Fruit fly (Drosophila melanogaster) whole organism, larva: ENCODE data around the gene heix.
A peak's percentile ranks its signal among the peaks of the same experiment; 100 is the strongest.

Experiments used
- noc ChIP-seq: fragments of 200-800 bp; sonication (Bioruptor generic); optimal IDR thresholded peaks from 3 replicates; lab custom pipeline; 2019; ENCODE audit warnings: missing biosample characterization, mild to moderate bottlenecking, missing genetic modification characterization, moderate library complexity

The heix gene

DNA sequence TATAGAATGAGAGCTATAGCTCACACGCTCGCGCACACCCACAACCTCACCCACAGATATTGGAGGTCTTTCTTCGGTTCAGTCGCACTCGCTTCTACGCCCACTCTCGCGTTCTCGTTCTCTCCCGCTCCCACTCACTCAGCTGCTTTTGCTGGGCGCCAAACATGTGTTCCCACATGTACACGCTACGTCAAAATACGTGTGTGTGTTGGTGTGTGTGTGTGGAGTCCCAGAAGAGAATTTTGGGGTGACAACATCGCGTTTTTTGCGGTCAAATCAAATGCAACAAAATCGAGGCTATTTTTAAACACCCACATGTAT is 28.2 kb downstream of the heix start:
- TF ChIP-seq noc (tag; lab: Kevin White, UChicago): no peak

DNA sequence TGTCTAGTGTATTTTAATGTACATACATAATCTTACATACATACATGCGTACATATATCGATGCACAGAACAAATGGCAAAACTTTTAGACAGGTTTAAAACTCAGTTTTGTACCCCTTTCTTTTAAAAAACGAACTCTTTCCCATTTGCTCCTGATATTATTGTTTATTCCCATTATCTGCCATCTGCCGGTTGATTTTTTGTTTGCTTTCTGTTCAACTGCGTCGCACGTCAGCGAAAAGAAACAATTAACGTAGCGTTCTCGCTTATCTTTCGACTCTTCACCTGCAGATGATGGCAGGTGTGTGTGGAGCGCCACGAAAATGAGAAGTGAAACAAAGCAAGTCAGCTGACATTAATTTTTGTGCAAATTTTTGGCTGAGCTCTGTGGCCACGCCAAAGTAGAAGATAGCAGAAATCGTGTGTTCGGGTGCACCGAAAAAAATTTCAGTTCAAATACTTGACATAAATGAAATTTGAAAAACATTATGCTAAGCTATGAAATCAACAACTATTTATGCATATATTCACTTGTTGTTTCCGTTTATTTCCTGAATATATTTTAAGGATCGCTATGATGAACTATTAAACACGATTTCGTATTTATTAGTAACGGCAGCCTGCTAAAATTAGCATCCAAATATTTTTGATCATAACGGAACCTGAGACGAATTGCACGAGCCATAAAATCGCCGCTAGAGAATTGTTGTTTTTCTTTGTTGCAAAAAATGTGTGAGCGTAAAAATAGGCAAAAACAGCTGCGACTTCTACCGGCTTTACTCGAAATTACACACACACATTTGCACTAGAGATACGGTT is 28.8 kb downstream of the heix start:
- peak; percentile 92 for TF ChIP-seq noc (tag; lab: Kevin White, UChicago)

DNA sequence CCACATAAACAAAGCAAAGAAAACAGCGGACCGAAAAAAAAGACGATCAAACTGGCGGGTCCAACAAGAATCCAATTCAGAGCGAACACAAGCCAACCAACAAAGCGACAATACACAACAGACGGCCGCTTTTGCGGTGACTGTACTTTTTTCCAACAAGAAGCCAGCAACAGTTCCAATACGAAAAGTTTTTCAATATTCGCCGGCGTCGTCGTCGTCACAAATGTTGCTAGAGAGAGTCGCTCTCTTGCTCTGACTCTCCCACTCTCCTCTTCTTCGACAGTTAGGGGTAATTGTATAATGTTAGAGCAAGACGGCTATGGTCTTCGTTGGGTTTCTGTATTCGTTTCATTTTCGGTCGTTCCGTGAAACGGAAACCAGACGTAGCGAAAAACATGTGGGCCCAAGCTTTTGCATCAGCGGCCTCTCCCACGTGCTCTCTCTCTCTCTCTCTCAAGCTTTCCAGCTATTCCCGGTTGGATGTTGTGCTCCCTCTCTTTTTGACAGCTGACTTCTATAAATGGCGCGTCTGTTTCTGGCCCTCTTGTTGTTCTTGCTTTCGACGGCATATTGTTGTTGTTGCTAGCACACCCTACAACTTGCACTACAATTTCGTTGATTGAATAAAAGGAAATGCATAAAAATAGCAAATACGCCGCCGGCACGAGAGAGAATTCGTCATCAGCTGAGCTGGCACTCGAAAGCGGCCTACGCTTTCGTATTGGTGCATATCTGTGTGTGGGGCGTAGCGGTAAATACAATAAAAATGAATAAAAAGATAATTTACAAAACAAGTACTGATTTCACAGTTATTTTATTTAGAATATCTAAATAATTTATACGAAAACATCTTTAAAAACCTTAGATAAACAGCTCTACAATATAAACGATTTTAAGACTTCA is 30.2 kb downstream of the heix start:
- peak; percentile 73 for TF ChIP-seq noc (tag; lab: Kevin White, UChicago)

DNA sequence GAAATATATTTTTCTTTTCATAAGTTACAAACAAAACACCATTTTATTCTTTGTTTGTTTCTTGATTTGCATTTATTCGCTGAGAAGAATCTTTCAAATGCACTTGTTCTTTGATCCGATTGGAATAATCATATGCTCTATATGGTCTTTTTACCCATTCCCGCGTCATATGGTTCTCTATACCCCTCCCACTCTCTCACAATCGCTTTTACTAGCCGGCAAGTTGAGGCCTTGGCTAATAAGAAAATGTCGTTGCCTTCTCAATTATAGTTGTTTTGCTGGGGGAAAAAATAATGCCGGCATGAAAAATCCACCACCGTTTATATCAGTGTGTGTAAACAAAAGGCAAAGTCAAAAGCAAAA is 30.8 kb downstream of the heix start:
- no peak for TF ChIP-seq noc (tag; lab: Kevin White, UChicago)

DNA sequence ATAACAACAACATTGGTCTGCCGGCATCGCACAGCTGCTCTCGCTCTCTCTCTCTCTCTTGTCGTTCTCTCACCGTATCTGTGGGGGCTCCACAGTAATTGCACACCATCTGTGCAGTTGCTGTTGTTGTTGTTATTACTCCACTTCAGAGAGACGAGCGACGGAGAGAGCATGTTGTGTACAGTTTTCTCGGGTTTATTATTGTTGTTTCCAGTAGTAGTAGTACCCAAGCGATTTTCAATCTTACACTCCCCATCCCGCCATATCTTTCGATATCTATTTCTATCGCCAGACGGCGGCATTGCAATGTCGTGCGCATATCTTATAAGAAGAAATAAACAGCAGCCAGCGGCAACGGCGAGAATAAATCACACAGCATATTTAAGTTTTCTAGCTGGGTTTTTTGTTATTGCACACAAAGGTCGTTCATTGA is 31.5 kb downstream of the heix start:
- TF ChIP-seq noc (tag; lab: Kevin White, UChicago): no peak

DNA sequence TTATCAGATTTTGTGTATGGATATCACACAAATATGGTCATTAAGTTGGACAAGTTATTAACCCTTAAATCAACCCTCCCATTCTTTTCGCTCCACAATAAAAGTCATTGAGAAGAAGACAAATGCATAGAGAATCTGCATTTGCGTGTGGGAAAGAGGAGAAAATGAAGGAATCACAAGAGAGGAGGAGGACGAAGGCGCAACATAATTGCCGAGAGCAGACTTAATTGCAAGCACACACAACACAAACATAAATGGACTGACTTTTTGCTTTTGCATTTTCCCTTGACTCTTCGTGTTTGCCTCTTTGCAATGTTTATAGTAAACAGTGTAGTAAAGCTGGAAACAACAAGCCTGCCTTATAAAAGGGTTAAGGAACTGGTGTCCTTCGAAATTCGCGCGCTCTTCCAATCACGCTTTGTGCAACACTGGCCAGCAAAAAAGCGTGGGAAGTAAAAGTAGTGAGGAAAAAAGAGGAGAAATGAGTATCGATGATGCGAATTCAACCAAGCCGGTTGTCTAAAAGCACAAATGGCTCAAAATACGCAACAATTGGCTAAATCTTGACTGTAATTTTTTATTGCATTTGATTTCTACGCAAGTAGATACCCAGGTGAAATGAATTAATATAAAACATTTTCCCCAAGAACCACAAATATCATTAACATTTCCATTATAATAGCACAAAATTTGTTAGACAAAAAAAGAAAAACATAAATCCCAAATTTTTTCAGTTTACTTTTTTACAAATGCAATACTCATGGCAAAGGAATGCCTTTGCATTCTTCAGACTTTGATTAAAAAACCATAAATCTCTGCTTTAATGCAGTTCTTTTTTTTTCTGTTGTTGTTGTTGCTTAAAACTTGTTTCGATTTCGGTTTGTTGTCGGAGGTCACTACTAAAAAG is 32.2 kb downstream of the heix start:
- TF ChIP-seq noc (tag; lab: Kevin White, UChicago): no peak

DNA sequence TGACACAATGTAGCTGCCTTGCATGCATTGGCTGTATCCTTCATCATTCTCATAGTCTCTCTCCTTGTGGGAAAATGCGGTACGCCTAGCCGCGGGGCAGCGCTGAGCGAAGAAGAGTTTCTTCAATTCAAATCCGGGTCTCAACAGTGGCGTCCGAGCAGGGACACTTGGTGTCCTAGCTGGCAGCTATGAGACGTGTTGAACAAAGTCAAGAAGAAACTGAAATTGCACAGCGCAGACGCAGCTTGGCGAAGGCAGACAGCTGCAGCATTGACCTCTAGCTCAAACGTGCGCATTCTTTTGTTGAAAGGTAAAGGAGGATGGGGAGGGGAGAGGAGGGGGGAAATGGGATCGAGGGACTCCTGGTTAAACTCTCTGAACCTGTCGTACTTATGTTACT is 35.9 kb downstream of the heix start:
- no peak for TF ChIP-seq noc (tag; lab: Kevin White, UChicago)

DNA sequence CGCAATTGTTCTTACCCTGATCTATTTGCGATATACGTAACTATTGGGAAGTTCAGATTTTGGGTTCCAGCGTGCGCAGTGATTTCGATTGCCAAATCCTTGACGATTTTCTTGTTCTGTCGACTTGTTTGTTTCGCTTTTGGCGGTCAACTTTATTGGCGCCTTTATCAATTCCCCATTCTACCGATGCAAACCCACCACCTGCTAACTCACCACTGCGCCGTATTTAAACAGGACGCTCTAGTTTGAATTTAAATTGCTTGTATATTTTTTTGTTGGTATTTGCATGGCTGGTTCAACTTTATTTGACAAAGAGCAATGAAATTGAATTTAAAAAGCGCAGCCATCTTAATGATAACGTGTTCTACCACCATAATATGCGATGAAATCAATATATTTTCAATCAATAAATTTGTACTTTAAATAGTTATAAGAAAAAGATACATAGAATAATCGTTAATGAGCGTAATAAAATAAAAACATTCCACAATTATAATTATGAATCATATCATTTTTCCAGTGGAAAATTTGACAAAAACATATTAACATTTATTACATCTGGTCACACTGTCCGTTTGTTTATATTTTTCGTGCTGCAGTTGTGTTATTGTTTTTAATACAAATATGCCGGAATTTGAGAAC is 38.0 kb downstream of the heix start, which contains the start of the genes twe and CG4935:
Gene twe, minus strand, starts transcription at position 302 of the 642 bp plus-strand sequence.
Gene CG4935, plus strand, starts transcription at position 566 of the 642 bp plus-strand sequence.
- no peak for TF ChIP-seq noc (tag; lab: Kevin White, UChicago)

DNA sequence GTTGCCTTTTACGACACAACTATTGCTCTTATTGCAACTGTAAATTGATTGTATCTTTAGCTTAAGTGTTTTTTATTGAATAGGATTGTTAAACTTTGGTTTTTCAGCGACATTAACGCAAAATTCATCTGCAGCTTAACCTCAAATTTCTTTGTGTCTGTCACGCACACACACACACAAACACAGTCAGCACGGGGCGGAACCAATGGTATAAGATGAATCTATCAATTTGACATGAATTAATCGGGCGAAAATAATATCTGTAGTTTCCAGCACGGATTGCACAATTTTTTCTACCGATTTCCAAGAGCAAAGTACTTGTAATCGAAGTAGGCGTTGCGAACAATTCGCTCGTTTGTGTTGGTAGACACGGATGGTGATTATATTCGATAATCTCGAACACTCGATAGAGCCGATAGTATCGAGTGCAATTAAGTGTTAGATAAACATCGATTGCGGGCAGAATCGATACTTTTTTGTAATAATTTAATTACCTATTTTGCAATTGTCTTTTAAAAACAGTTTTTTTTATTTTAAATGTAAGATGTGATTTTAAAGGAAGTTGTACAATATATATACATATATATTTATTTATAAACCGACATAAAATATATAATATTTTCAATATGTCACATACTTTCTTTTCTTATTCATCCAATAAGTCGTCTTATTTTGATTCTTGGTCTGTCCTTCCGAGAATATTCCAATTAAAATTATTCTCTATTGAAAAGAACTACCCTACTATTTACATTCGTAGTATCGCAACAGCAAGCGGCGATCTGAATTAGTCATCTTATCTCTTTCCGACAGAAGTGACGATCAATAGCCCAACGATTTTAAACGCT is 42.2 kb downstream of the heix start, which contains the start of the genes PRL-1 and EndoGI:
Gene PRL-1, minus strand, starts transcription at position 380 of the 845 bp plus-strand sequence.
Gene EndoGI, plus strand, starts transcription at position 462 of the 845 bp plus-strand sequence.
- peak; percentile 88 for TF ChIP-seq noc (tag; lab: Kevin White, UChicago)

DNA sequence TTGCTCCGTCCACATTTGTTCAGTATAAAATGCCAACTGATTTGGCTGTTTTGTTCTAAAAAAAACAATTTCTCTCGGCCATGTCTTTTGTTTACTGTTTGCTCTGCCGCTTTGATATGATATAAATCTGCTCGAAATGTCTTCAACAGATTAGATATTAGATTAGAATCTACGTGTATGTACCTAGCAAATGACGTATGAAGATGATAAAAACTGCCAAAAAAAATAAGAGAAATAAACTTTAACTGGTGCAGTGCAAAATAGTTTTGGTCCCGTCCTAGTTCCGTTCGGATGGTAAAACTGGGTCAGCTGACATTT is 43.6 kb downstream of the heix start:
- no peak for TF ChIP-seq noc (tag; lab: Kevin White, UChicago)

DNA sequence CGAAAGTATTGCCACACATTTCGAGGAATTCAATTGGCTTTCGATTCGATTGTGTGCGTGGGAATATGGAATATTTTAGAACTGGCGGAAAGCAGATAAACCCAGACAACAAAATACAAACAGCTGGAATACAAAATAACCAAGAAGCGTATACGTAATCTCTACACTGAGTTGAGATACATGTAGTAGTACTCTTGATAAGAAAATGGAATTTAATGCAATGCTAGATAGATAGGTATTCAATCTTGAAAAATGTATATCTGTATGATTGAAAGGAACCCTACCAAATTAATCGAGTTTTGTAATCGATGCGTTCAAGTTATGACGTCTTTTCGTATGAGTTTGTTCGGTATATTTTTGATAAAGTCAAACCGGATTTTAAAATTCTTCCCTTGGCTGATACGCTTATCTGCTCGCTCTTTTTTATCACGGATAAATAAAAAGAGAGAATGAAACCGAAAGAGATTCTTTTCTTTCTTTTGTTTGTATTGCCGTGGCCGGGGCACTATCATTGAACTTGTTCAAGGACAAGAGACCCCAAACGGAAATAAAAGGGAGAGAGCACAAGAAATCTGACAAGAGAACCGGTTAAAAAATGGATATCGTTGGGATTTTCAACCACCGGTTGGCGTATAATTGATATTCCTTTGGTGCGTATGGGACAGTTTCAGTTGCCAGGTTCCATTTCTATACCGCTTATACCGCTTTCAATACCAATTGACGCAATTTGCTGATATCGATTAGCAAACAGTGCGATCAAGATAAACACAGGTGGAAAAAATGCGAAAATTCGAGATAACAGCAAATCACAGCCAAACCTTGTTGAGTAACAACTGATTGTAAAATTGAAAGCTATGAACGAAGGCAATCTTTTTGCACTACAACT is 44.2 kb downstream of the heix start:
- TF ChIP-seq noc (tag; lab: Kevin White, UChicago): no peak

DNA sequence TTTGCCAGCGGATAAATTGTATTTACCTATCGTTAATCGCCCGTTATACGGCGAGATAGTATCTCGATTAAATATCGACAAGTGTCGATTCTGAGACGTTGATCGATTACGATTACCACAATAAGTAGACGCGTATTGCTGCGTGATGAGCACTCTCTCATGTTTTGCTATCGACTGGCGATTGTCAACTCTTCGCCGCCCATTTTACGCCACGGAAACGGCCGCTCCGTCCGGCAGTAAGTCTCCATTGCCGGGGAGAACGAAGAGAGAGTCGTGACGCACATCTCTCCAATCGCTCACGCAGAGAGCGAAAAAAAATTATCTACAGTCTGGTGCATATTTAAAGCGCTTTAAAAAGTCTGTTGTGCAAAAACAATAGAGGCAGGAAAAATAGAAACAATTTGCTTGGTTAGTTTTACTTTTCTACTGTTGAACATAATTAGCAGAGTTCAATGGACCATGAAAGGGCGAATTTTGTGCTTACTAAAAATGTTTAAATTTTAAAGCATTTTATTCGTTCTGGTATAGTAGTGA is 48.0 kb downstream of the heix start, which contains the start of gene CG46309:
Gene CG46309, minus strand, starts transcription at position 191 of the 534 bp plus-strand sequence.
- TF ChIP-seq noc (tag; lab: Kevin White, UChicago): peak; percentile 36
